Worm (Caenorhabditis elegans): ENCODE data around the gene F57A8.7.

DNA sequence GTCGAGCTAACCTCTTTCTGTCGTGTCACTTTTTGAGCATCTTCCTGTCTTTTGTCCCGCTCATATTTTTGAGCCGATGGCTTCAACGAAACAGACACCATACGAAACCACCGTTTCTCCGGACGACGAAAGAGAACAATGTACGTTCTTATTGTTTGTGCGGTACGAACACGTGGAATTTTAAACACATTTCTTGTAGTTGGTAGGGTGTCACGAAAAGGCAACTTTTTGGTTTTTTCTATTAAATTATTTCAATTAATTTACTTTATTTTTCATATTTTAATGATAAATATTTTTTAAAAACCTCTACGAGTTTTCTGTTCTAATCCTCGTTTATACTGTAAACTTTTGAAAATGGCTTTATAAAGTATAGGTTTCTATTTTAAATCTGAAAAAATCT, 15.6 kb downstream of the F57A8.7 start, which contains the start of gene R04B5.11:
- TF ChIP-seq ceh-13 (GFP tag; optimal IDR thresholded peaks at IDR 0.05) (no peak), ama-1 (optimal IDR thresholded peaks at IDR 0.05) (no peak), B0310.2 (tag; optimal IDR thresholded peaks at IDR 0.05) (no peak), tbx-11 (GFP tag; IDR thresholded peaks at IDR 0.05) (no peak)
